Fruit fly (Drosophila melanogaster) whole organism, embryonic: ENCODE results near the gene CG7627.

ENCODE experiments used
- CG10979 ChIP-seq: fragments of 200-800 bp; sonication (Bioruptor generic); optimal IDR thresholded peaks from 2 replicates; lab custom pipeline; 2018; ENCODE audit warnings: missing biosample characterization, mild to moderate bottlenecking, missing genetic modification characterization, moderate library complexity
- CG11085 ChIP-seq: fragments of 200-800 bp; sonication (Bioruptor generic); IDR thresholded peaks from 2 replicates; pipeline ENCODE4 v1.3.6; 2022; ENCODE audit warnings: missing biosample characterization, missing genetic modification characterization
- CG12219 ChIP-seq: fragments of 200-800 bp; sonication (Bioruptor generic); optimal IDR thresholded peaks from 3 replicates; lab custom pipeline; 2018; ENCODE audit warnings: missing biosample characterization, mild to moderate bottlenecking, missing genetic modification characterization
- CG13123 ChIP-seq: fragments of 200-800 bp; sonication (Bioruptor generic); optimal IDR thresholded peaks from 2 replicates; lab custom pipeline; 2016; ENCODE audit warnings: missing biosample characterization, missing genetic modification characterization
- CG14667 ChIP-seq: fragments of 200-800 bp; sonication (Bioruptor generic); IDR thresholded peaks from 2 replicates; pipeline ENCODE4 v1.3.6; 2022; ENCODE audit warnings: missing biosample characterization, missing genetic modification characterization
- CG17359 ChIP-seq: fragments of 200-800 bp; sonication (Bioruptor generic); optimal IDR thresholded peaks from 3 replicates; lab custom pipeline; 2018; ENCODE audit warnings: missing biosample characterization, mild to moderate bottlenecking, missing genetic modification characterization, moderate library complexity
- CG18011 ChIP-seq: fragments of 200-800 bp; sonication (Bioruptor generic); optimal IDR thresholded peaks from 2 replicates; lab custom pipeline; 2017; ENCODE audit warnings: missing biosample characterization, missing genetic modification characterization, mild to moderate bottlenecking, moderate library complexity, missing genotype
- CG31441 ChIP-seq: fragments of 200-800 bp; sonication (Bioruptor generic); IDR thresholded peaks from 2 replicates; pipeline ENCODE4 v1.3.6; 2022; ENCODE audit warnings: missing biosample characterization, missing genetic modification characterization
- CG32532 ChIP-seq: fragments of 200-800 bp; sonication (Bioruptor generic); IDR thresholded peaks from 2 replicates; pipeline ENCODE4 v1.3.6; 2022; ENCODE audit warnings: missing biosample characterization, missing genetic modification characterization
- CG4282 ChIP-seq: fragments of 200-800 bp; sonication (Bioruptor generic); optimal IDR thresholded peaks from 2 replicates; lab custom pipeline; 2016; ENCODE audit warnings: missing biosample characterization, missing genetic modification characterization
- CG7372 ChIP-seq: fragments of 200-800 bp; sonication (Bioruptor generic); IDR thresholded peaks from 2 replicates; pipeline ENCODE4 v1.3.6; 2022; ENCODE audit warnings: missing biosample characterization, missing genetic modification characterization
- CG7556 ChIP-seq: fragments of 200-800 bp; sonication (Bioruptor generic); optimal IDR thresholded peaks from 2 replicates; lab custom pipeline; 2017; ENCODE audit warnings: missing biosample characterization, mild to moderate bottlenecking, missing genetic modification characterization
- CG7745 ChIP-seq: fragments of 200-800 bp; sonication (Bioruptor generic); optimal IDR thresholded peaks from 2 replicates; lab custom pipeline; 2018; ENCODE audit warnings: missing biosample characterization, mild to moderate bottlenecking, missing genetic modification characterization, moderate library complexity
- Dek ChIP-seq: fragments of 200-800 bp; sonication (Bioruptor generic); optimal IDR thresholded peaks from 3 replicates; lab custom pipeline; 2019; ENCODE audit warnings: missing biosample characterization, mild to moderate bottlenecking, missing genetic modification characterization, moderate library complexity
- Drgx ChIP-seq: fragments of 200-800 bp; sonication (Bioruptor generic); IDR thresholded peaks from 2 replicates; pipeline ENCODE4 v1.3.6; 2022; ENCODE audit warnings: missing biosample characterization, missing genetic modification characterization
- GATAe ChIP-seq: fragments of 200-800 bp; sonication (Bioruptor generic); conservative IDR thresholded peaks from 2 replicates; pipeline ENCODE4 v1.3.6; 2022; ENCODE audit warnings: missing biosample characterization, missing genetic modification characterization
- Hr51 ChIP-seq, 2 experiments: fragments of 200-800 bp; sonication (Bioruptor generic); optimal IDR thresholded peaks; 2 replicates in 1 of 2; 3 replicates in 1 of 2; lab custom pipeline; 2016 to 2018; ENCODE audit warnings: missing biosample characterization in 2 of 2, missing genetic modification characterization in 2 of 2, mild to moderate bottlenecking in 1 of 2, moderate library complexity in 1 of 2
- Jarid2 ChIP-seq: fragments of 200-800 bp; sonication (Bioruptor generic); optimal IDR thresholded peaks from 3 replicates; lab custom pipeline; 2017; ENCODE audit warnings: mild to moderate bottlenecking, missing biosample characterization, missing genetic modification reagents, missing genetic modification characterization
- NC2α ChIP-seq: fragments of 200-800 bp; sonication (Bioruptor generic); optimal IDR thresholded peaks from 2 replicates; lab custom pipeline; 2016; ENCODE audit warnings: missing biosample characterization, missing genetic modification characterization
- NfI ChIP-seq: fragments of 200-800 bp; sonication (Bioruptor generic); optimal IDR thresholded peaks from 3 replicates; lab custom pipeline; 2018; ENCODE audit warnings: missing biosample characterization, mild to moderate bottlenecking, missing genetic modification characterization, moderate library complexity
- Rfx ChIP-seq: fragments of 200-800 bp; sonication (Bioruptor generic); IDR thresholded peaks from 2 replicates; pipeline ENCODE4 v1.3.6; 2022; ENCODE audit warnings: missing biosample characterization, missing genetic modification characterization
- Rx ChIP-seq: fragments of 200-800 bp; sonication (Bioruptor generic); IDR thresholded peaks from 2 replicates; pipeline ENCODE4 v1.3.6; 2022; ENCODE audit warnings: missing biosample characterization, missing genetic modification characterization
- Scr ChIP-seq: fragments of 200-800 bp; sonication (Bioruptor generic); IDR thresholded peaks from 2 replicates; pipeline ENCODE4 v1.3.6; 2022; ENCODE audit warnings: missing biosample characterization, missing genetic modification characterization; ENCODE audit not compliant: partially characterized antibody
- Side ChIP-seq: fragments of 200-800 bp; sonication (Bioruptor generic); optimal IDR thresholded peaks from 2 replicates; lab custom pipeline; 2016; ENCODE audit warnings: missing biosample characterization, missing genetic modification characterization
- Sin3A ChIP-seq: fragments of >200 bp; optimal IDR thresholded peaks from 2 replicates; lab custom pipeline; 2018
- Tbp ChIP-seq: fragments of >200 bp; optimal IDR thresholded peaks from 2 replicates; lab custom pipeline; 2018; ENCODE audit warnings: missing biosample characterization, missing genetic modification characterization
- Vsx1 ChIP-seq: fragments of 200-800 bp; sonication (Bioruptor generic); optimal IDR thresholded peaks from 2 replicates; lab custom pipeline; 2017; ENCODE audit warnings: missing biosample characterization, mild to moderate bottlenecking, missing genetic modification characterization, missing genetic modification reagents
- ap ChIP-seq: fragments of 200-800 bp; sonication (Bioruptor generic); IDR thresholded peaks from 2 replicates; pipeline ENCODE4 v1.3.6; 2022; ENCODE audit warnings: missing biosample characterization, missing genetic modification characterization
- bowl ChIP-seq: fragments of 200-800 bp; sonication (Bioruptor generic); IDR thresholded peaks from 2 replicates; pipeline ENCODE4 v1.3.6; 2022; ENCODE audit warnings: missing biosample characterization, missing genetic modification characterization
- corto ChIP-seq: fragments of 200-800 bp; sonication (Bioruptor generic); optimal IDR thresholded peaks from 2 replicates; lab custom pipeline; 2016; ENCODE audit warnings: missing biosample characterization, mild to moderate bottlenecking, missing genetic modification characterization, moderate library complexity
- da ChIP-seq: fragments of 200-800 bp; sonication (Bioruptor generic); optimal IDR thresholded peaks from 2 replicates; lab custom pipeline; 2016; ENCODE audit warnings: missing biosample characterization, missing genetic modification characterization
- dan ChIP-seq: fragments of 200-800 bp; sonication (Bioruptor generic); IDR thresholded peaks from 2 replicates; pipeline ENCODE4 v1.3.6; 2022; ENCODE audit warnings: missing biosample characterization, missing genetic modification characterization
- dati ChIP-seq: fragments of 200-800 bp; sonication (Bioruptor generic); IDR thresholded peaks from 2 replicates; pipeline ENCODE4 v1.3.6; 2022; ENCODE audit warnings: missing biosample characterization, missing genetic modification characterization
- fd96Cb ChIP-seq: fragments of 200-800 bp; sonication (Bioruptor generic); optimal IDR thresholded peaks from 2 replicates; lab custom pipeline; 2018; ENCODE audit warnings: missing biosample characterization, mild to moderate bottlenecking, missing genetic modification characterization, moderate library complexity
- gem ChIP-seq: fragments of 200-800 bp; sonication (Bioruptor generic); optimal IDR thresholded peaks from 2 replicates; lab custom pipeline; 2019; ENCODE audit warnings: missing biosample characterization, mild to moderate bottlenecking, missing genetic modification characterization, moderate library complexity
- grau ChIP-seq: fragments of 200-800 bp; optimal IDR thresholded peaks from 3 replicates; lab custom pipeline; 2019; ENCODE audit warnings: missing biosample characterization, mild to moderate bottlenecking, missing genetic modification characterization, moderate library complexity
- her ChIP-seq: fragments of 200-800 bp; sonication (Bioruptor generic); optimal IDR thresholded peaks from 2 replicates; lab custom pipeline; 2016; ENCODE audit warnings: missing biosample characterization, missing genetic modification characterization
- lab ChIP-seq: fragments of 200-800 bp; sonication (Bioruptor generic); optimal IDR thresholded peaks from 3 replicates; lab custom pipeline; 2017; ENCODE audit warnings: missing biosample characterization, missing genetic modification characterization, mild to moderate bottlenecking, moderate library complexity, missing genetic modification reagents
- lbe ChIP-seq: fragments of 200-800 bp; sonication (Bioruptor generic); optimal IDR thresholded peaks from 2 replicates; lab custom pipeline; 2016; ENCODE audit warnings: missing biosample characterization, mild to moderate bottlenecking, missing genetic modification characterization
- mam ChIP-seq: fragments of 200-800 bp; sonication (Bioruptor generic); optimal IDR thresholded peaks from 3 replicates; lab custom pipeline; 2016; ENCODE audit warnings: missing biosample characterization, missing genetic modification characterization
- odd ChIP-seq: fragments of 200-800 bp; sonication (Bioruptor generic); optimal IDR thresholded peaks from 2 replicates; lab custom pipeline; 2017; ENCODE audit warnings: missing biosample characterization, mild to moderate bottlenecking, missing genetic modification characterization
- pan ChIP-seq, 4 experiments: fragments of >200 bp in 3 of 4; fragments of 200-800 bp in 1 of 4; sonication (Bioruptor generic) in 1 of 4; optimal IDR thresholded peaks in 3 of 4; IDR thresholded peaks in 1 of 4; 2 replicates each; pipeline versions ENCODE4 v1.3.6 to Lab custom; 2017 to 2022; ENCODE audit warnings: missing biosample characterization in 2 of 4, missing genetic modification characterization in 2 of 4, mixed read lengths in 1 of 4
- pho ChIP-seq: fragments of 200-800 bp; sonication (Bioruptor generic); optimal IDR thresholded peaks from 2 replicates; lab custom pipeline; 2016; ENCODE audit warnings: missing biosample characterization, missing genetic modification characterization
- sens ChIP-seq: fragments of 200-800 bp; sonication (Bioruptor generic); peaks from one replicate; lab custom pipeline; 2016; ENCODE audit warnings: missing biosample characterization, missing genetic modification characterization
- sima ChIP-seq: fragments of 200-800 bp; sonication (Bioruptor generic); optimal IDR thresholded peaks from 2 replicates; lab custom pipeline; 2016; ENCODE audit warnings: missing biosample characterization, missing genetic modification characterization
- stwl ChIP-seq: fragments of 200-800 bp; sonication (Bioruptor generic); optimal IDR thresholded peaks from 3 replicates; lab custom pipeline; 2018; ENCODE audit warnings: missing biosample characterization, mild to moderate bottlenecking, missing genetic modification characterization, moderate library complexity
- sug ChIP-seq: fragments of 200-800 bp; optimal IDR thresholded peaks from 2 replicates; lab custom pipeline; 2019; ENCODE audit warnings: missing biosample characterization, mild to moderate bottlenecking, missing genetic modification characterization, moderate library complexity
- vvl ChIP-seq: fragments of 200-800 bp; sonication (Bioruptor generic); IDR thresholded peaks from 2 replicates; pipeline ENCODE4 v1.3.6; 2022; ENCODE audit warnings: missing biosample characterization, missing genetic modification characterization
- wek ChIP-seq: fragments of 200-800 bp; sonication (Bioruptor generic); optimal IDR thresholded peaks from 3 replicates; lab custom pipeline; 2018; ENCODE audit warnings: missing biosample characterization, mild to moderate bottlenecking, missing genetic modification characterization, moderate library complexity

CG7627 gene

DNA sequence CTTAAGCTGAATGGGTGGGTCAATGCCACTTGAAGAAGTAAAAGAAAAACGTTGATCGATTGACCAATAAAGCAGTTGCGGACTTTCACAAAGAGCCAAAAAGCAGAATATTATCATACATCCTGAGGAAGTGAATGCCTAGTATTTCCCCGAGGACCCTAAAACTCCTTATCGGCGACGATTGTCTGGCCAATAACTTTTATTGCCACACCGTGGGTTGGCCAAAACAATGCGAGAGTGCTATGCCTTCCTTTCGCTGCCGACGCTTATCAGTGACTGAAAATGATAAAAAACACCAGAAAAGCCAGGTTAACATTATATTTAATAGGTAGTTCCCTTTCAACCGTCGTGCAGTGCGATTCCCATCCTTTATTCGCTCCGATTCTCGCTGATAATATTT, 10.4 kb downstream of the CG7627 start, which contains the start of gene Mur29B:
Gene Mur29B (plus strand): TSS at position 324 of the 400 bp plus-strand sequence.
- peak; percentile 7; the same call in 1 of the 2 replicates for TF ChIP-seq CG32532
- TF ChIP-seq da (GFP tag; lab: Kevin White, UChicago) = no peak
- TF ChIP-seq sug = peak; percentile 54
- TF ChIP-seq CG7745 (tag; lab: Kevin White, UChicago) = no peak
- TF ChIP-seq GATAe (GFP tag; lab: Robert Waterston, UW) = 0 out of 2 replicates have a peak, but pooled peaks have one; percentile 26
- TF ChIP-seq Drgx = no peak
- no peak for TF ChIP-seq CG13123
- TF ChIP-seq corto (GFP tag; lab: Kevin White, UChicago) = peak; percentile 51
- peak; percentile 29 for TF ChIP-seq sens

DNA sequence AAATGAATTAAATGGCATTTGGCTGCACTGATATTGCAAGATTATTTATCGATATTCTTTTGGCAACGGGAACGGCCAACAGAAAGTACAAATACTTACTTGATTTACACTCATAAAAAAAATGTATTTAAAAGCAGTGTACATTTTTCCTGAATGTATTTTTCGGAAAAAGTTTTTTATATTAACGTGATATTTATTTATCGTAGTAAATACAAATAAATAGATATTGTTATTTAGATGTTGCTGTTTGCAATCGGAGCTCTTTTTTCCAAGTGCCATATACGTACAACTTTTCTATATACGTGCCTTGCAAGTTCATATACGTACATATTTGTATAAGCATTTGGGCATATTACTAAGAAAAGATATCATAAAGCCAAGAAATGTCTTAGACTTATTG, 10.9 kb downstream of the CG7627 start:
- TF ChIP-seq lab (GFP tag; lab: Kevin White, UChicago) (peak; percentile 4), Vsx1 (GFP tag; lab: Kevin White, UChicago) (no peak), CG7372 (no peak), dati (no peak), ap (GFP tag; lab: Robert Waterston, UW) (no peak), Tbp (GFP tag; lab: Kevin White, UChicago) (no peak), CG7556 (GFP tag; lab: Kevin White, UChicago) (no peak), NfI (GFP tag; lab: Kevin White, UChicago) (no peak), Dek (tag; lab: Kevin White, UChicago) (no peak), CG17359 (tag; lab: Kevin White, UChicago) (peak; percentile 17), pan (optimal IDR thresholded peaks at IDR 0.05; lab: Kevin White, UChicago) (no peak), pan (GFP tag; optimal IDR thresholded peaks at IDR 0.05 in 1 of 2, IDR thresholded peaks at IDR 0.05 in 1 of 2) (peak in 1 of 2 experiments; percentile 54), lbe (GFP tag; lab: Kevin White, UChicago) (peak; percentile 5), NC2α (GFP tag; lab: Kevin White, UChicago) (no peak), gem (tag; lab: Kevin White, UChicago) (peak; percentile 14), Hr51 (GFP tag; optimal IDR thresholded peaks at IDR 0.05; lab: Kevin White, UChicago) (peak in 1 of 2 experiments; percentile 8), Sin3A (lab: Kevin White, UChicago) (no peak), bowl (GFP tag; lab: Robert Waterston, UW) (no peak)

DNA sequence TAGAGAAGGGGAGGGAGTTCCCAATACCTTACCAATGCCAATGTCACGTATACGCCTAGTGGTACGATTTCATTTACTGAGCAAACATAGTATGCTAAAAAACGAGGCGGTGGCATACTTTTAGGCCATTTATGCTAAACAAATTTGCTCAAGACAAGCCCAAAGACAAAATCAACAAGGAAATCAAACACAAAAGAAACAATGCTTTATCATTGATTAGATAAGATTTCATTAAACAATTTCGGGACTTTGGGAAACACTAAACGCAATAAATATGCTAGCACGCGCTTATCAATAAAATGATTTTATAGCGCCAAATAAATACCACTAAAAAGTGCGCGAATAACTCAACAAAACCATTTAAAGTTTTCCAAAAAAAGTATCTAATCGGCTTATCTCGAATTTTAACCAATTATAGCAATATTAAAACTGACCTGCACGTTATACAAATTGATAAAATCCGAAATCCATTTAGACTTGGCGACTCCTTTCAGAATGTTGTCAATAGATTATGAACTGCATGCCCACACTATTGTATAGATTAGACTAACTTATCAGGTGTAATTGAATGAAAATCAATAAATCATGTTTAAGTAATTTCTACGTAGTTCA, 11.6 kb downstream of the CG7627 start:
- TF ChIP-seq wek (GFP tag; lab: Kevin White, UChicago) (peak; percentile 52), stwl (no peak), mam (GFP tag; lab: Kevin White, UChicago) (no peak), CG18011 (GFP tag; lab: Kevin White, UChicago) (peak; percentile 17), grau (tag; lab: Kevin White, UChicago) (peak; percentile 25), her (GFP tag; lab: Kevin White, UChicago) (peak; percentile 28), sima (GFP tag; lab: Kevin White, UChicago) (no peak), CG10979 (no peak), Rx (GFP tag; lab: Robert Waterston, UW) (no peak), CG12219 (peak; percentile 39), Jarid2 (GFP tag; lab: Kevin White, UChicago) (peak; percentile 19), CG31441 (GFP tag; lab: Robert Waterston, UW) (no peak), CG14667 (no peak), Scr (GFP tag; lab: Robert Waterston, UW) (no peak), fd96Cb (tag; lab: Kevin White, UChicago) (no peak), CG11085 (no peak), Rfx (no peak; the same call in 1 of the 2 replicates), CG4282 (GFP tag; lab: Kevin White, UChicago) (no peak), pho (GFP tag; lab: Kevin White, UChicago) (no peak), odd (peak; percentile 69), dan (GFP tag; lab: Robert Waterston, UW) (no peak), Side (GFP tag; lab: Kevin White, UChicago) (peak; percentile 16), vvl (GFP tag; lab: Robert Waterston, UW) (no peak)
